Worm (Caenorhabditis elegans) whole organism, L1 larva: ENCODE measurements around the gene K10C8.4.

Experiments
- Y116A8C.19 ChIP-seq: sonication (generic microtip); optimal IDR thresholded peaks from 2 replicates; lab custom pipeline; 2016; ENCODE audit warnings: missing compliant biosample characterization, missing genetic modification characterization, borderline replicate concordance
- ceh-90 ChIP-seq: sonication (generic microtip); optimal IDR thresholded peaks from 2 replicates; lab custom pipeline; 2016; ENCODE audit warnings: missing genetic modification characterization, missing compliant biosample characterization
- dsc-1 ChIP-seq: sonication (generic microtip); optimal IDR thresholded peaks from 2 replicates; lab custom pipeline; 2016; ENCODE audit warnings: mild to moderate bottlenecking, missing genetic modification characterization, missing compliant biosample characterization
- elt-2 ChIP-seq: sonication (generic microtip); optimal IDR thresholded peaks from 2 replicates; lab custom pipeline; 2016; ENCODE audit warnings: missing genetic modification characterization, mild to moderate bottlenecking, inconsistent platforms, missing compliant biosample characterization, missing genetic modification reagents
- fkh-10 ChIP-seq: sonication (generic microtip); optimal IDR thresholded peaks from 2 replicates; lab custom pipeline; 2017; ENCODE audit warnings: missing biosample characterization, missing genetic modification reagents, missing genetic modification characterization
- lin-13 ChIP-seq: fragments of 150-350 bp; optimal IDR thresholded peaks from 2 replicates; lab custom pipeline; 2014; ENCODE audit warnings: missing biosample characterization, missing genetic modification reagents, missing genetic modification characterization
- lin-15B ChIP-seq: fragments of 150-350 bp; sonication (generic microtip); optimal IDR thresholded peaks from 3 replicates; lab custom pipeline; 2014; ENCODE audit warnings: missing biosample characterization, missing genetic modification characterization
- lin-35 ChIP-seq, 2 experiments: fragments of 150-350 bp; optimal IDR thresholded peaks; 2 replicates each; lab custom pipeline; 2014; ENCODE audit warnings: missing biosample characterization in 2 of 2, missing genetic modification characterization in 2 of 2, missing genetic modification reagents in 2 of 2
- mdl-1 ChIP-seq, 2 experiments: fragments of 150-350 bp; optimal IDR thresholded peaks; 2 replicates each; lab custom pipeline; 2014 to 2017; ENCODE audit warnings: missing biosample characterization in 2 of 2, missing genetic modification characterization in 2 of 2, inconsistent platforms in 1 of 2
- nhr-11 ChIP-seq: fragments of 150-350 bp; optimal IDR thresholded peaks from 2 replicates; lab custom pipeline; 2014; ENCODE audit warnings: missing biosample characterization, missing genetic modification characterization
- sup-37 ChIP-seq: fragments of 200-800 bp; sonication (Bioruptor generic); optimal IDR thresholded peaks from 2 replicates; lab custom pipeline; 2018; ENCODE audit warnings: mild to moderate bottlenecking, missing genetic modification characterization, missing compliant biosample characterization
- unc-86 ChIP-seq: sonication (generic microtip); optimal IDR thresholded peaks from 2 replicates; lab custom pipeline; 2016; ENCODE audit warnings: missing genetic modification characterization, missing compliant biosample characterization
- ztf-11 ChIP-seq, 2 experiments: sonication (generic microtip); optimal IDR thresholded peaks; 2 replicates each; lab custom pipeline; 2016 to 2017; ENCODE audit warnings: missing genetic modification characterization in 2 of 2, missing biosample characterization in 1 of 2, missing compliant biosample characterization in 1 of 2

ce11 chrV:12714120-12714519 is 18.1 kb downstream of the K10C8.4 start, which contains the start of gene R11D1.4:
- no peak for TF ChIP-seq nhr-11
- TF ChIP-seq fkh-10 (GFP tag; lab: Kevin White, UChicago), result no peak
- no peak for TF ChIP-seq elt-2 (tag; lab: Kevin White, UChicago)
- no peak for TF ChIP-seq mdl-1 (tag; optimal IDR thresholded peaks at IDR 0.05; lab: Kevin White, UChicago)
- no peak for TF ChIP-seq ceh-90 (tag; lab: Kevin White, UChicago)
- no peak for TF ChIP-seq dsc-1 (tag; lab: Kevin White, UChicago)
- no peak for TF ChIP-seq lin-35 (GFP tag; optimal IDR thresholded peaks at IDR 0.05; lab: Kevin White, UChicago)
- TF ChIP-seq sup-37 (GFP tag; lab: Kevin White, UChicago), result no peak
- no peak for TF ChIP-seq lin-13 (GFP tag; lab: Kevin White, UChicago)
- no peak for TF ChIP-seq Y116A8C.19
- TF ChIP-seq unc-86, result no peak
- no peak for TF ChIP-seq lin-15B
- no peak for TF ChIP-seq ztf-11 (tag; optimal IDR thresholded peaks at IDR 0.05; lab: Kevin White, UChicago)
